Fruit fly (Drosophila melanogaster) ovary, adult (tissue): ENCODE results near the gene Gr9a.

Source experiments
- CG17801 ChIP-seq: fragments of 200-800 bp; optimal IDR thresholded peaks from 2 replicates; lab custom pipeline; 2019; ENCODE audit warnings: missing biosample characterization, mild to moderate bottlenecking, missing genetic modification characterization, moderate library complexity; ENCODE audit not compliant: partially characterized antibody

The Gr9a gene

DNA sequence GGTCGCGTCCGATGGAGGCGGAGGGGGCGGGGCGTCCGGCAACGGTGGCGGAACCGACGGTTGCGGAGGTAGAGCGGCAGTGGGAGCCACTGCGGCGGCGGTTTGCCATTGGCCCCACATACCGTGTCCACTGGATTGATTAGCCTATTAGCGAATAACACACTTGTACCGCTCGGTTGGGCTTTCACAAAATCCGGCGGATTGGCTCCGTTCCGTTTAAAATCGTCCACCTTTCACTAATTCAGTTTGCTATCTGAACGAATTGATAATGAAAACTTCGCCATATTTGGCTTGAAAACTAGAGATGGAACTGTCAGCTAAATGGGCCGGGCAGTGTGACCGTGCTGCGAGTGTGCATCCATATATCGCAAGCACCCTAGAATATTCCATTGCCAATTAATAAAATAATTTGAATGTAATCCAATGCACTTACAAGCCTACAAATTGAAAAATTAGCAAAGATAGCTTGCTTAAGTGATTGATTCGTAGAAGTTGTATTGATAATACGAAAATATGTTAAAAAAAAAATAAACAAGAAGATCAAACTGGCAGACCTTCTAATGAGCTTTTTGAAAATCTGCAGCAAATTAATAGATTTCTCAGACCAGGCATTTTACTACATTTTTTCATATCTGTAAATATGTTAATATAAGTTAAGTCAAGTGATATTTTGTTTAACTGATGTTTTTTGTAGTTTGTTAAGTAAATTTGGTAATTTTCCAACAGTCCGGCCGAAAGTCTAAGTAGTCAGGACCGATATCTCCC lies 20.9 kb downstream of the Gr9a start, which contains the start of gene ZAP3:
Gene ZAP3 (minus strand): TSS at position 308 of the 765 bp plus-strand sequence.
- peak; percentile 19 for TF ChIP-seq CG17801

DNA sequence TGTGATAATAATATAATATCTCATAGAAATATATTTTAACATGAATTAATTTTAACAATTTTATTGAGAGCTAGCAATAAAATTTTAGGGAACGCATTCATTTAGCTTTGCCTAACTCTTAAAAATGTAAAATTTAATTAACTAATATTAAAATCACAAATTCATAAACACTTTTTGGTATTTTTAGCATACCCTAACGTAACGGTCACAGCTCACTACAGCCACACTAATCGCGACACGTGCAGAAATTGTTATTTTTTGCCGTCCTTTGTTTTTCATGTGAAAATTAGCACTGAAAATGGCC lies 21.5 kb downstream of the Gr9a start, which contains the start of gene CG2972:
Gene CG2972 (plus strand): TSS at position 205 of the 304 bp plus-strand sequence.
- TF ChIP-seq CG17801 = no peak

DNA sequence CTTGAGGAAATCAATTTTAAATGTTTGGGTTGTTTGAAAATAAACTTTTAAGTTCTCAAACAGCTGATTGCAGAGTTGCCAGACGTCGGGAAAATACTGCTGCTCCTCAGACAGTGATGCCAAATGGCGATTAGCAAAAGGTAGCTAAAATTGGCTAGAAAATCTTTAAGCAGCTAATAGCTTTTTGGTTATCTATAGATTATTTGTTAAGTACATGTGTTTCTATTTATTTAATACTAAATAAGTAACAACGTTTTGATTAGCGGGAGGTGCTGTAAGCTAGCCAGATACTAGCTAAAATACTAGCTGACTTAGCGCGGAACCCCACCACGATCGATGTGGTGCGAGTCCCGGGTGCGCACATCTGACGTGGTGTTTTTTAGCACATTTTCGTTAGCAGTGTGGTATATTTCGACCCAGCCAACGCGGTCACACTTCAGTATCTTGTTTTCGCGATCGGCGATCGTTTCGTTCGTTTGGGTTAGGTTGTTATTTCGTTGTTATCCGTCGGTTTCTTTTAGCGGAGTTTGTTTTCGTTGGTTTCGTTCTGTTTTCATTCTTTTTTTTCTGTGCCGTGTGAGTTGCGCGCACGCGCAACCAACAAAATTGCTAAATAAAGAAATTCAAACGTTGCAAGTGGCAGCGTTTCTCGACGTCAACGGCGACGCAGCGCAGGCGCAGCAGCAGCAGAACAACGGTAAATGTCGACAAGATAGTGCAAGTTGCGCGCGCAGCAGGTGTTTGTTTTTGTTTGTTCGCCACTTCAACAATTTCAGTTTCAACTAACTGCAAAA lies 24.9 kb downstream of the Gr9a start, which contains the start of the genes Naxe and RhoU:
Gene Naxe (minus strand): TSS at position 77 of the 794 bp plus-strand sequence.
Gene RhoU (plus strand): TSS at position 433 of the 794 bp plus-strand sequence.
- peak; percentile 43 for TF ChIP-seq CG17801

- peak; percentile 57 for TF ChIP-seq CG17801
Measured at dm6 chrX:10088023-10088913, 26.8 kb downstream of the Gr9a start.

DNA sequence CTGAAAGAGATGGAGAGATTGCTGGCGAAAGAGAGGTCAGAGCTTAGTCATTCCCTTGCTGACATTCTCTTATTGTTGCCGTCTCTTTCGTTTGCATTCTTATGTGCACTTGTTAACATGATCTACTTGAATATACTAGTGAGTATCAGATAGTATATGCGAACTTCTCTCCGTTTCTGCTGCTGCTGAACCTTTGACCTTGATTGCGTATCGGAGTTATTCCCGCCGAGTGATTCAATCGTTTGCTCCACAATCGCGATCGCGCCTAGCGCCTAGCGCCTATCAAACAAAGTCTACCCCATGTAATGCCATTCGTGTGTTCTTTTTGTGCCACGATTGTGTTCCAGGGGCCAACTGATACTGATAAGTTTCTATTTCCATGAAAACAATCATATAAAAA lies 27.8 kb downstream of the Gr9a start:
- TF ChIP-seq CG17801 = no peak

DNA sequence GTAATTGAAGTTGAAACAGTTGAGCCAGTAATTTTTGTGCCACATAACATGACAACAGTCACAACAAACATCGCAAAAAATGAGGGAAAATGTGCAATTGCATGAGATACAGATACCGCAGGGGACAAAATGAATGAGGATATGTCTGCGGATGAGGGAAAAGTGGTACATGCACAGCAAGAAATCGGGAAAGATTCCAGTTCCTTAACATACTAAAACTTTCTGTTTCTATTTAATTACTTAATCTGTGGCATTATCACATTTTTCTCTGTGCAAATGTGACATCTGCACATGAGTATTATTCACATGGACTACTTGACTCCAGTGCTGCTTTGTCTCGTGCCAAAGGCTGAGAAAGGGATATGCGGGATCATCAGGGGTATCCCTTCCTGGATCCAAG lies 31.4 kb downstream of the Gr9a start:
- no peak for TF ChIP-seq CG17801

dm6 chrX:10103569-10104083 lies 42.2 kb downstream of the Gr9a start:
- TF ChIP-seq CG17801 = no peak

DNA sequence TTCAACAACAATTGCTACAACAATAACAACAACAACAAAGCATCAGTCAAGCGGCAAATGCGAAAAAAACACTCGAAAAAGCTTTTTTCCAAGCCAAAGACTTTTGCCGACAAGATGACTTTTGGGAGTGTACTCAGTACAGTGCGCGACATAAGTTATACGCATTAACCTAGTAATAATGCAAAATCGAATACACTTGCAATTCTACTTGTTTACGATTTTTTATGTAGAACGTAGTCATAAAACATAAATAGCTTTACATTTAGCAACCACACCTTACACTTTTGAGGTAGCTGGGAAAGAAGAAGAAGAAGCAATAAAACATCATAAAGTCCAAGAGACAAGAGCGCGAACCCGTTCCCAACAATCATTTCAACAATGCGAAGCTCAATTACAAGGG lies 43.0 kb downstream of the Gr9a start:
- TF ChIP-seq CG17801 = peak; percentile 20

- no peak for TF ChIP-seq CG17801
Measured at dm6 chrX:10105701-10106307, 44.4 kb downstream of the Gr9a start.

dm6 chrX:10106562-10107147 lies 45.2 kb downstream of the Gr9a start:
- TF ChIP-seq CG17801 = peak; percentile 83

- no peak for TF ChIP-seq CG17801
Measured at dm6 chrX:10108286-10108685, 46.9 kb downstream of the Gr9a start.

- TF ChIP-seq CG17801 = no peak
Measured at dm6 chrX:10110898-10111297, 49.5 kb downstream of the Gr9a start.
